Worm (Caenorhabditis elegans): Measurements from ENCODE around the gene stip-1.

stip-1 gene

DNA sequence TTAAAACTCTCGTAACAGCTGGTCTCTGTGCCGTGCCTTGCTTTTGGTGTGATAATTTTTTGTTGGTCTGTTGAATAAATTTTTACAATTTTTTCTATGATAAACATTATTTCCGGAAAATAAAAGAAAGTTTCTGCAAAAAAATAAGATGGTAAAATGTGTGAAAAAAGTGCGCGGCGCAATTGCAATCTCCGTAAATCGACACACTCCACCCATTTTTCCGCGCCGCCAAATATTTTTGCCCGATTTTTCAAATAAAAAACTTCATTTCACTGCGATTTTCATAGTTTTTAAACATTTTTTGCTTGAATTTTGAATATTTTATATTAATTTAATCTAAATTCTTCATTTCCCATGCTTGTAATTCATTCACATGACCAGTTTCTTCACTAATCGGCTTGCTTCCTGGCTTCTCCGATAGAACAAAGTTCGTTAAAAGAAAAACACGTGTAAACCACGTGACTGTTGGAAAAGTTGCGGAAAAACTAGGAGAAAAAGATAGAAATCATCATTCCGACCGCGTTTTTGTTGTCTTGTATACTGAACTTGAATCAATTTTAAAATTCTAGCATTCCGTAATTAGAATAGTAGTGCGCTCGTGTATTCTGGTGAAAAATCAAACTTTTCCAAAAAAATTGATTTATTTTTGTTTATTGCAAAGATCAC lies 38.4 kb upstream of the stip-1 start (continued):
- TF ChIP-seq ceh-28 (tag; optimal IDR thresholded peaks at IDR 0.05) (no peak), daf-19 (GFP tag; conservative IDR thresholded peaks at IDR 0.05) (no peak), php-3 (GFP tag; IDR thresholded peaks at IDR 0.05) (no peak), Y5F2A.4 (GFP tag; optimal IDR thresholded peaks at IDR 0.05) (no peak), unc-39 (tag; optimal IDR thresholded peaks at IDR 0.05) (no peak), dmd-8 (GFP tag; IDR thresholded peaks at IDR 0.05) (no peak), lsy-2 (tag; optimal IDR thresholded peaks at IDR 0.05) (peak; percentile 34 to 86), hmg-1.1 (GFP tag; IDR thresholded peaks at IDR 0.05) (peak; percentile 47; the same call in 1 of the 2 replicates), ZK337.2 (GFP tag; IDR thresholded peaks at IDR 0.05) (no peak), aly-2 (tag; optimal IDR thresholded peaks at IDR 0.05) (no peak), jun-1 (tag; optimal IDR thresholded peaks at IDR 0.05) (no peak), lin-15B (tag; optimal IDR thresholded peaks at IDR 0.05) (no peak), tag-97 (GFP tag; IDR thresholded peaks at IDR 0.05) (no peak), lin-29 (GFP tag; IDR thresholded peaks at IDR 0.05) (no peak), F37D6.2 (tag; optimal IDR thresholded peaks at IDR 0.05) (peak; percentile 14), nhr-10 (tag; optimal IDR thresholded peaks at IDR 0.05) (no peak), zfp-3 (GFP tag; conservative IDR thresholded peaks at IDR 0.05) (no peak), ztf-11 (tag; optimal IDR thresholded peaks at IDR 0.05) (no peak), ceh-62 (tag; optimal IDR thresholded peaks at IDR 0.05) (no peak), nhr-77 (tag; optimal IDR thresholded peaks at IDR 0.05) (peak; percentile 41), Y48G9A.11 (GFP tag; IDR thresholded peaks at IDR 0.05) (no peak), vab-7 (GFP tag; IDR thresholded peaks at IDR 0.05) (peak; percentile 44; the same call in 1 of the 2 replicates), F44E2.7 (GFP tag; IDR thresholded peaks at IDR 0.05) (no peak), ctbp-1 (GFP tag; IDR thresholded peaks at IDR 0.05) (no peak), nhr-41 (GFP tag; IDR thresholded peaks at IDR 0.05) (no peak), gei-8 (GFP tag; optimal IDR thresholded peaks at IDR 0.05) (no peak)

- TF ChIP-seq daf-16 (GFP tag; optimal IDR thresholded peaks at IDR 0.05) (no peak), daf-16 (tag; optimal IDR thresholded peaks at IDR 0.05) (peak; percentile 84), nhr-25 (tag; optimal IDR thresholded peaks at IDR 0.05; ENCODE audit: borderline replicate concordance, insufficient read depth) (peak; percentile 56), lin-1 (GFP tag; IDR thresholded peaks at IDR 0.05) (no peak), mdt-29 (GFP tag; IDR thresholded peaks at IDR 0.05) (no peak), mes-2 (tag; optimal IDR thresholded peaks at IDR 0.05; ENCODE audit: poor library complexity, severe bottlenecking) (peak; percentile 39), rbr-2 (tag; optimal IDR thresholded peaks at IDR 0.05) (peak; percentile 15), ceh-20 (GFP tag; IDR thresholded peaks at IDR 0.05) (no peak), R02D3.7 (tag; optimal IDR thresholded peaks at IDR 0.05) (no peak), nhr-10 (tag; optimal IDR thresholded peaks at IDR 0.05) (no peak), nhr-6 (tag; optimal IDR thresholded peaks at IDR 0.05) (no peak), hlh-30 (tag; optimal IDR thresholded peaks at IDR 0.05; ENCODE audit: insufficient read depth) (peak; percentile 17), lir-3 (tag; optimal IDR thresholded peaks at IDR 0.05) (no peak), dmd-8 (GFP tag; IDR thresholded peaks at IDR 0.05) (no peak), hlh-11 (tag; optimal IDR thresholded peaks at IDR 0.05) (peak; percentile 77), nhr-102 (tag; optimal IDR thresholded peaks at IDR 0.05) (peak; percentile 11), ceh-32 (tag; optimal IDR thresholded peaks at IDR 0.05; ENCODE audit: poor library complexity) (no peak), tra-1 (GFP tag; IDR thresholded peaks at IDR 0.05) (no peak), snpc-4 (tag; optimal IDR thresholded peaks at IDR 0.05) (no peak), gei-8 (GFP tag; optimal IDR thresholded peaks at IDR 0.05) (no peak), T26A8.4 (GFP tag; IDR thresholded peaks at IDR 0.05) (no peak), spr-3 (GFP tag; optimal IDR thresholded peaks at IDR 0.05) (no peak), nhr-28 (tag; optimal IDR thresholded peaks at IDR 0.05) (peak; percentile 36), aly-2 (tag; optimal IDR thresholded peaks at IDR 0.05) (no peak), set-16 (GFP tag; IDR thresholded peaks at IDR 0.05) (no peak), dve-1 (tag; optimal IDR thresholded peaks at IDR 0.05; ENCODE audit: insufficient read depth) (peak; percentile 55), madf-9 (GFP tag; conservative IDR thresholded peaks at IDR 0.05) (no peak)
Measured at ce11 chrII:10384680-10385383, 35.0 kb upstream of the stip-1 start, which contains the start of gene ztf-27. ztf-27 (plus strand) TSS chrII:10385333.

Data from whole organism, L4 larva.